Worm (Caenorhabditis elegans): ENCODE data around the gene F11G11.13.
A peak's percentile ranks its signal among the peaks of the same experiment; 100 is the strongest.

F11G11.13 gene

DNA sequence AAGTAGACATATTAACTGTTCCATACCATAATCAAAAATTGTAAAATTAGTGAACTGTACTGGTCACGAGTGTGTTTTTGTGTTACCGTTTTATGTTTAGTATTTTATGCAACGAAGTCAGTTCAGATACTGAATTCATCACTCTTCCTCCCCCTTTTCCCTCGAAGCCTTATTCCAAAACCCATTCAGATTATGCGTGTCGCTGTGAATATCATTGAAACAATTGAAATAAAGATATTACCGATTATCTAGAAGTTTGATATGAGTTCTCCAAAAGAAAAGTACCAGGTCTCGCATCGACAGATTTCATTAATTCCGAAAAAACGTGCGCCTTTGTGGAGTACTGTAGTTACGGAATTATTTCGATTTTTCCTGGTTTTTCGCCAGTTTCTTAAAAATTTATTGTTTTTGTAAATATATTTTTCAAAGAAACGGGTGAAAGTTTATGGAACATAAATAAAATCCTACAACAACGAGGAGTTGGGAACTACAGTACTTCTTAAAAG is 17.0 kb downstream of the F11G11.13 start:
- TF ChIP-seq pha-4 (tag; optimal IDR thresholded peaks at IDR 0.05) (no peak), mep-1 (tag; optimal IDR thresholded peaks at IDR 0.05) (no peak), drap-1 (GFP tag; optimal IDR thresholded peaks at IDR 0.05) (no peak), M03D4.4 (tag; optimal IDR thresholded peaks at IDR 0.05) (no peak), tbx-8 (GFP tag; optimal IDR thresholded peaks at IDR 0.05) (no peak), lin-13 (tag; optimal IDR thresholded peaks at IDR 0.05) (no peak), nhr-2 (tag; optimal IDR thresholded peaks at IDR 0.05) (no peak), mab-5 (tag; optimal IDR thresholded peaks at IDR 0.05) (no peak), bed-3 (GFP tag; optimal IDR thresholded peaks at IDR 0.05) (no peak), blmp-1 (tag; optimal IDR thresholded peaks at IDR 0.05) (no peak), zip-8 (tag; optimal IDR thresholded peaks at IDR 0.05) (no peak), lsy-2 (tag; optimal IDR thresholded peaks at IDR 0.05) (no peak), lin-32 (GFP tag; optimal IDR thresholded peaks at IDR 0.05) (no peak), cnd-1 (tag; optimal IDR thresholded peaks at IDR 0.05) (no peak), sptf-1 (tag; optimal IDR thresholded peaks at IDR 0.05) (no peak), elt-3 (tag; optimal IDR thresholded peaks at IDR 0.05) (no peak), unc-120 (tag; optimal IDR thresholded peaks at IDR 0.05; ENCODE audit: poor library complexity, severe bottlenecking) (no peak), unc-62 (GFP tag; optimal IDR thresholded peaks at IDR 0.05) (no peak), ceh-83 (GFP tag; optimal IDR thresholded peaks at IDR 0.05) (no peak), ceh-43 (GFP tag; optimal IDR thresholded peaks at IDR 0.05) (no peak)

DNA sequence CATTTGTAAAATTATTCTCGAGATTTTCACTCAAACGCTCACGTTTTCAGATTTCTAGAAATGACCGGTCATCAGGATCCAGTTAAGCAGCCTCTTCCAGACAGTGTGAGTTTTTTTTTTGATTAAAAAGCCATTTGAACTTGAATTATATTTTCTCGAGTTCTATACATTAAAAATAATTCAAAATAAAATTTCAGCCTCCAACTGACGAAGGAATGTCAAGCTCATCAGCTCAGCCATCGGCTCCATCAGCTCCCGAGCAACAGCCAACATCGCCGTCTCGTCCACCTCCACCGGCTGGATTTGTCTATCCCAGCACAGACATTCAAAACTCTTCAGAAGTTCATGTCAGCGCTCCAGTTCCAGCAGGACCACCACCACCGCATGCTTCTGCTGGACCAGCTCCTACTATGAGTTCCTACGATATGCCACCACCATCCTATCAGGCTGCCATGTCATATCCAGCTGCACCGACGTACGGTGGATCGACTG is 18.1 kb downstream of the F11G11.13 start, which contains the start of gene F11G11.5:
TSS of gene F11G11.5 (plus strand) at position 51 of the 492 bp plus-strand sequence.
- no peak for TF ChIP-seq mep-1 (tag; optimal IDR thresholded peaks at IDR 0.05)
- TF ChIP-seq ces-1 (GFP tag; optimal IDR thresholded peaks at IDR 0.05), result no peak
- no peak for TF ChIP-seq sptf-1 (tag; optimal IDR thresholded peaks at IDR 0.05)
- no peak for TF ChIP-seq elt-1 (tag; optimal IDR thresholded peaks at IDR 0.05; ENCODE audit: borderline replicate concordance, insufficient read depth)
- TF ChIP-seq ceh-83 (GFP tag; optimal IDR thresholded peaks at IDR 0.05), result no peak
- no peak for TF ChIP-seq unc-62 (GFP tag; optimal IDR thresholded peaks at IDR 0.05)
- no peak for TF ChIP-seq ceh-39 (tag; optimal IDR thresholded peaks at IDR 0.05)
- TF ChIP-seq M03D4.4 (tag; optimal IDR thresholded peaks at IDR 0.05), result no peak

DNA sequence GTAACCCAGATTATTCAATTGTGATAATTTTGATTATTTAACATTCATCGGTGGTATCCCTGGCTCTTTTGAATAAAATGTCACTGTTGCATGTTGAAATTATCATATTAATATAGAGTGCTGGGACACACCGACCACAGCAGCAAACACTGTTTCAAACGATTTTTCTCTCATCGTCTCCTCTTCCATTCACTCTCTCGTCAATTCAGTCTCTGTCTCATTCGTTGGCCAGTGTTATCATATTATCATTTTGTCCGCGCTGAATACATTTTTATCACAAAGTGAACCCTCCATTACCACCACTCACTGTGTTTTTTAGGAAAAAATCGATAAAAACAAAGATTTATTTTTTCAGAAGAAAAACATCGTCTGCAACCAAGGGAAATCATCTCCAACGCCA is 18.9 kb downstream of the F11G11.13 start:
- no peak for TF ChIP-seq unc-120 (tag; optimal IDR thresholded peaks at IDR 0.05; ENCODE audit: poor library complexity, severe bottlenecking)
- no peak for TF ChIP-seq lin-13 (tag; optimal IDR thresholded peaks at IDR 0.05)
- TF ChIP-seq ham-2 (GFP tag; optimal IDR thresholded peaks at IDR 0.05), result no peak

DNA sequence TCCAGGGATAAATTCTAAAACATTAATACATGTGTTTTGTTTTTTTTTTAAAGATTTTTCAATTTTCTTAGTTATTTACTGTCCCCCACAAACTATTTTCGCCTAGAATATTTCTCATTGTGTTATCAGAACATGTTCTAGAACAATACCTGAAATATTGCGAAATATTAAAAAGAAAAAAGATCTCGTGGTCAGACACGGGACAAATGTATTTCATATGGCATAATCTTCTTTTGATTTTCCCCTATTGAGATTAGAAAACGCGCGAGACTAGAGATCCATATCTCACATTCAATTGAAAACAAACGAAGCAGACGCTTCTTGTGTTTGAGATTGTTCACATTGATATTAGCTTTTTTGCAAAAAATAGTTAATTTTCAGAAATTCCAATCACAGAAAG is 19.9 kb downstream of the F11G11.13 start:
- TF ChIP-seq elt-1 (tag; optimal IDR thresholded peaks at IDR 0.05; ENCODE audit: borderline replicate concordance, insufficient read depth), result peak; percentile 65
- no peak for TF ChIP-seq ceh-43 (GFP tag; optimal IDR thresholded peaks at IDR 0.05)

DNA sequence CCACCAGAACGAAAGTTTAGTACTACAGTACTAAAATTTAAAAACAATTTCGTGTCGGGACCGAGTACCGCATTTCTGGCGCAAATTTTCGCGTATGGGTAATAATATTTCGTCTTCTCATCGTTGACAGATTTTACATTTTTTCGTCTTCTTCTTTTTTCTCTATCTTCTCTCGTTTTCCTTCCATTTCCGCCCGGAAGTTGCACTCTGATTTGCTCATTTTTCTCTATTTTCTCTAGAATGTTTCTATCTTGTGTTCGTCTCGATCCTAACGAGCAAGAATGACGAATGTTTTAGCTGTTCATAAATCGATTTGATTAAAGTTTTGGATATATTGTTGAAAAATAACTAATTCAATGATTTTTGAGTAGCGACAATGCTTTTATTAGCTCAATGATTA is 20.5 kb downstream of the F11G11.13 start:
- TF ChIP-seq mab-5 (tag; optimal IDR thresholded peaks at IDR 0.05) (no peak), nhr-12 (tag; optimal IDR thresholded peaks at IDR 0.05) (no peak), drap-1 (GFP tag; optimal IDR thresholded peaks at IDR 0.05) (no peak), ceh-83 (GFP tag; optimal IDR thresholded peaks at IDR 0.05) (no peak), unc-120 (tag; optimal IDR thresholded peaks at IDR 0.05; ENCODE audit: poor library complexity, severe bottlenecking) (peak; percentile 5), nhr-76 (tag; optimal IDR thresholded peaks at IDR 0.05) (no peak), tbx-8 (GFP tag; optimal IDR thresholded peaks at IDR 0.05) (no peak), sptf-1 (tag; optimal IDR thresholded peaks at IDR 0.05) (no peak), pha-4 (tag; optimal IDR thresholded peaks at IDR 0.05) (no peak)

DNA sequence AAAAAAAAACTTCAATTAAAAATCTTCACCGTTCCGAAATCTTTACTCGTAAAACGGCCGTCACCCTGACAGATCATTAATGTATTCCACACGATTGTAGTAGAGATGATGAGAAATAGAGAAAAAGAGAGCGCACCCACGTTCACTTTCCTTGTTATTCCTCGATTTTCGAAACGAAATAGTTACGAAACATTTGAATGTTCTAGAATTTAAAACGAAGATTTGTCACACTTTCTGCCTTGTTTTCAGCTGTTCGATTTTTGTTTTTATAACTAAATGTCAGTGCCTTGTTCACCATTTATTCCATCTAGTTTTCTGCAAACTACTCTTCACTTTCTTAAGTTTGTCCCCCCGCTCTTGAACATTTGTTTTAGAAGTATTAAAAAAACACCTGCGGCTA is 21.2 kb downstream of the F11G11.13 start:
- TF ChIP-seq elt-1 (tag; optimal IDR thresholded peaks at IDR 0.05; ENCODE audit: borderline replicate concordance, insufficient read depth) (no peak), sem-2 (GFP tag; optimal IDR thresholded peaks at IDR 0.05) (no peak)
